Fruit fly (Drosophila melanogaster): ENCODE measurements around the gene CG1677.
A peak's percentile ranks its signal among the peaks of the same experiment; 100 is the strongest.

CG1677 gene

DNA sequence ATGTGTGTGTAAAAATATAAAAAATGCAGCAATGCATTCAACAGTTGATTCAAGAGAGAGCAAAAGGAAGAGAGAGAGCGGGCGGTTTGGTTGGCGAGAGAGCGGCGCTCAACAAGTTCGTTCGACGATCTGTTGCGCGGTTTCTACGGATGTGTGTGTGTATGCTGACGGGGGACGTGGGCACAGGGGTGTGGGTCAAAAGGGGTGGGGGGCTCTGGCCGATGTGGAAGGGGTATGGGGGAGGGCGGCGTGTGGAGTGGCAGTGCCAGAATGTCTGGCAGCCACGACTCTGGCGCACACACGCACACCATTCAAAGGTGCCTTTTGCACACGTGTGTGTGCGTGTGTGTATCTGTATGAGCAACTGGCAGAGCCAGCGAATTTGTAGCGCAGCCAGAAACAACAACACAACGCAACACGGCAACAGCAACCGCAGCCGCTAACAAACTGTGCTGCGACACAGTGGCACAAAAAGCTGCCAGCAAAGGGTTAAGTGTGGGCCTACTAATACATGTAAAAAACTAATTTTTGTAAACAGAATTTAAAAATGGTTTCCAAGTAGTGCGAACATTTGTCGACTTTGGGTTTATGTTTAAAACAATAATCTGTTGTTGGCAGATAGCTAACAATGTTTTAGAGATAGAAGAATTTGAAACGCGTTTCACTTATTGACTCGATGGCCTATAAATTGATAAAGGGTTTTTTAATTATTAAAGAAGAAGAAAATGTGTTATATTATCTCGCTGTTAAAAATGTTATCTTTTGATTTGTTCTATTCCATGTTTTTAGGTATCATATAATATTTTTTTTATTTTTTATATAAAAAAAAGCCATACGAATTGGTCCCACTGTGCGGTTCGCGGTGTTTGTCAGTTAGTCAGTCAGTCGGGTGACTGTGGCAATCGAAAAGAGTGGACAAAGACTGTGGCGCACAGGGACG lies 98.8 kb downstream of the CG1677 start (continued):
- TF ChIP-seq Hey (tag; optimal IDR thresholded peaks at IDR 0.05) (peak; percentile 22), knrl (GFP tag; IDR thresholded peaks at IDR 0.05; ENCODE audit: partially characterized antibody) (peak; percentile 39; the same call in 1 of the 3 replicates), CG10654 (GFP tag; optimal IDR thresholded peaks at IDR 0.05) (peak; percentile 82), CG31388 (GFP tag; optimal IDR thresholded peaks at IDR 0.05) (peak; percentile 67), disco-r (GFP tag; optimal IDR thresholded peaks at IDR 0.05) (peak; percentile 73), CG14965 (GFP tag; optimal IDR thresholded peaks at IDR 0.05; ENCODE audit: borderline replicate concordance) (peak; percentile 14), ase (GFP tag; IDR thresholded peaks at IDR 0.05) (peak; percentile 63; the same call in 1 of the 3 replicates), CG13624 (GFP tag; optimal IDR thresholded peaks at IDR 0.05) (peak; percentile 66), CG3838 (GFP tag; optimal IDR thresholded peaks at IDR 0.05) (peak; percentile 61), fu2 (GFP tag; optimal IDR thresholded peaks at IDR 0.05) (peak; percentile 80), CG4404 (GFP tag; IDR thresholded peaks at IDR 0.05) (peak; percentile 86), Dip3 (GFP tag; optimal IDR thresholded peaks at IDR 0.05) (peak; percentile 71), Camta (GFP tag; optimal IDR thresholded peaks at IDR 0.05) (peak; percentile 69), CG30431 (GFP tag; optimal IDR thresholded peaks at IDR 0.05) (peak; percentile 95), CG10543 (GFP tag; optimal IDR thresholded peaks at IDR 0.05) (peak; percentile 84), CG5953 (GFP tag; IDR thresholded peaks at IDR 0.05) (no peak), CG3065 (GFP tag; optimal IDR thresholded peaks at IDR 0.05) (peak; percentile 79), Dbx (GFP tag; IDR thresholded peaks at IDR 0.05) (peak; percentile 38), schlank (tag; optimal IDR thresholded peaks at IDR 0.05) (peak; percentile 34)

DNA sequence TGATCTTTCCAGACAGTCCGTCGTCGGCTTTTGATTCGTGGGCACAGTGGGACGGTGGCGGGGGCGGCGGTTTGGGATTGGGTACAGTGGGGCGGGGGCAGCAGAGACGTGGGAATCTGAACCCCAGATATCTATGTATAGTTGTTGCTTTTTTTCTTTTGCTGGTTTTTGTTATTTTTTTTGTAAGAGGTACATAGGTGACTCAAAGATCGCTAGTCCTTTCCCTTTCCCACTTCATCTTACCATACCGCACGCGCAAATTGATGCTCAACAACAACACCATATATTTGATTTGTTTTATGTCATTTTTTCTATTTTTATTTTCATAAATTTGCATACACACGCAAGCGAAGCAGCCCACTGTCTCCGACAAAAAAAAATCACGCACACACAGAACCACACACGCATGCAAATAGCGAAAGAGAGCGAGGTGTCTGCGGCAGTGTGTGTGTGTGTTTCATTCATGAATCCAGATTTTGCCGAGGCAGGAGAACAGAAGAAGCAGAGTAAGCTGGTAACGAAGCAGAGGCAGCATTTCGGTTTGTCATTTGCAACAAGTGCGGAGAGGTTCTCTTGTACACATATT lies 99.8 kb downstream of the CG1677 start:
- TF ChIP-seq CG11247 (GFP tag; IDR thresholded peaks at IDR 0.05) (no peak), CG18262 (tag; optimal IDR thresholded peaks at IDR 0.05) (peak; percentile 62), sd (tag; optimal IDR thresholded peaks at IDR 0.05) (peak; percentile 13), CG9817 (tag; optimal IDR thresholded peaks at IDR 0.05) (no peak), MTF-1 (GFP tag; optimal IDR thresholded peaks at IDR 0.05; ENCODE audit: borderline replicate concordance) (peak; percentile 23), MBD-R2 (GFP tag; IDR thresholded peaks at IDR 0.05) (no peak), CG3281 (GFP tag; optimal IDR thresholded peaks at IDR 0.05) (peak; percentile 34), jing (GFP tag; optimal IDR thresholded peaks at IDR 0.05) (no peak), CG7928 (GFP tag; optimal IDR thresholded peaks at IDR 0.05) (no peak), mirr (GFP tag; optimal IDR thresholded peaks at IDR 0.05) (no peak), CG4617 (GFP tag; optimal IDR thresholded peaks at IDR 0.05; ENCODE audit: borderline replicate concordance) (no peak), nerfin-1 (tag; optimal IDR thresholded peaks at IDR 0.05) (peak; percentile 43), en (GFP tag; optimal IDR thresholded peaks at IDR 0.05) (no peak), CG11093 (GFP tag; IDR thresholded peaks at IDR 0.05) (peak; percentile 59; the same call in 2 of the 3 replicates), fd96Cb (tag; optimal IDR thresholded peaks at IDR 0.05) (peak; percentile 35), CG2889 (GFP tag; IDR thresholded peaks at IDR 0.05) (no peak), vvl (GFP tag; IDR thresholded peaks at IDR 0.05) (peak; percentile 79), CG6765 (GFP tag; optimal IDR thresholded peaks at IDR 0.05) (no peak), ara (GFP tag; IDR thresholded peaks at IDR 0.05) (peak; percentile 47; the same call in 1 of the 2 replicates), luna (GFP tag; optimal IDR thresholded peaks at IDR 0.05) (no peak), CG15011 (GFP tag; optimal IDR thresholded peaks at IDR 0.05) (peak; percentile 11), ab (GFP tag; optimal IDR thresholded peaks at IDR 0.05) (no peak), Dref (GFP tag; IDR thresholded peaks at IDR 0.05) (no peak), CG4328 (GFP tag; optimal IDR thresholded peaks at IDR 0.05) (no peak), CG33213 (GFP tag; optimal IDR thresholded peaks at IDR 0.05) (no peak), Mrtf (GFP tag; IDR thresholded peaks at IDR 0.05) (0 out of 3 replicates have a peak, but pooled peaks have one; percentile 38), CG30403 (GFP tag; optimal IDR thresholded peaks at IDR 0.05) (peak; percentile 68), CG4424 (GFP tag; optimal IDR thresholded peaks at IDR 0.05) (peak; percentile 61), cas (GFP tag; IDR thresholded peaks at IDR 0.05) (no peak), Ravus (GFP tag; IDR thresholded peaks at IDR 0.05) (no peak)

Data from whole organism, embryonic.